Worm (Caenorhabditis elegans) whole organism, L3 larva: Measurements from ENCODE around the gene unc-96.
A peak's percentile ranks its signal among the peaks of the same experiment; 100 is the strongest.

Experiments used
- R02D3.7 ChIP-seq: fragments of 150-350 bp; optimal IDR thresholded peaks from 2 replicates; lab custom pipeline; 2014; ENCODE audit warnings: missing biosample characterization, missing genetic modification characterization
- ama-1 ChIP-seq: fragments of 150-350 bp; optimal IDR thresholded peaks from 2 replicates; lab custom pipeline; 2018
- ceh-82 ChIP-seq: fragments of 150-350 bp; optimal IDR thresholded peaks from 2 replicates; lab custom pipeline; 2014; ENCODE audit warnings: missing biosample characterization, missing genetic modification characterization
- daf-12 ChIP-seq: fragments of 150-350 bp; optimal IDR thresholded peaks from 2 replicates; lab custom pipeline; 2014; ENCODE audit warnings: missing biosample characterization, missing genetic modification reagents, missing genetic modification characterization
- elt-2 ChIP-seq: sonication (generic microtip); optimal IDR thresholded peaks from 2 replicates; lab custom pipeline; 2016; ENCODE audit warnings: missing genetic modification reagents, mild to moderate bottlenecking, missing genetic modification characterization, missing compliant biosample characterization
- fkh-2 ChIP-seq: fragments of 150-350 bp; optimal IDR thresholded peaks from 2 replicates; lab custom pipeline; 2014; ENCODE audit warnings: missing biosample characterization, missing genetic modification reagents, missing genetic modification characterization
- lin-39 ChIP-seq: fragments of 150-350 bp; optimal IDR thresholded peaks from 2 replicates; lab custom pipeline; 2018; ENCODE audit warnings: missing biosample characterization, missing genetic modification reagents, missing genetic modification characterization
- nhr-11 ChIP-seq: fragments of 150-350 bp; optimal IDR thresholded peaks from 2 replicates; lab custom pipeline; 2014; ENCODE audit warnings: missing biosample characterization, missing genetic modification characterization
- nhr-28 ChIP-seq: fragments of 150-350 bp; optimal IDR thresholded peaks from 2 replicates; lab custom pipeline; 2014; ENCODE audit warnings: missing biosample characterization, missing genetic modification characterization
- unc-39 ChIP-seq: sonication (generic microtip); optimal IDR thresholded peaks from 4 replicates; lab custom pipeline; 2017; ENCODE audit warnings: missing biosample characterization, missing genetic modification characterization

- TF ChIP-seq ceh-82 (tag; lab: Kevin White, UChicago) (no peak), nhr-11 (tag; lab: Kevin White, UChicago) (no peak), elt-2 (peak; percentile 18), nhr-28 (tag; lab: Kevin White, UChicago) (no peak), lin-39 (tag; lab: Kevin White, UChicago) (no peak), R02D3.7 (tag; lab: Kevin White, UChicago) (no peak), unc-39 (tag; lab: Kevin White, UChicago) (no peak), daf-12 (tag; lab: Kevin White, UChicago) (no peak), fkh-2 (tag; lab: Kevin White, UChicago) (no peak), ama-1 (lab: Kevin White, UChicago) (no peak)
Observed at ce11 chrX:587798-588197, 33.3 kb downstream of the unc-96 start, which contains the start of gene mrp-1.
